Fruit fly (Drosophila melanogaster): ENCODE measurements around the gene mRpS18C.

The mRpS18C gene

DNA sequence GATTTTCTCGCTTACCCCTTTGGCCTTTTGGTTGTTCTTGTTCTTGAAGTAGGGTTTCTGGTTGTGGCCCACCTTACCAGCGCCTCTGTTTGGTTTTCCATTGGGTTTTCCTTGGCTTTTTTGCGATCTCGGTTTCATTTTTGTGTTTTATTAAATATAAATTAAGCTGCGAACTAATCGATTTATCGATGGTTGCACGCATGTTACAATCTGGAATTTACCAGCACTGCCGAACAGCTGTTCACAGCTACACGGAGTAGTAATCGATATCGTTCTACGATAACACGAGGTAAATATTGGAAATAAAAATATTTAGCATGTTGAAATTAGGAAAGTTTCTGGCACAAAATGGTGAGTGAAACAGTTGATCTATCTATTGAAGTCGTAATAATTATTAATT is at the start of gene mRpS18C, which contains the start of gene CG15535:
mRpS18C (plus strand) TSS at position 280 of the 400 bp plus-strand sequence.
CG15535 (minus strand) TSS at position 235 of the 400 bp plus-strand sequence.
- no peak for TF ChIP-seq insv (optimal IDR thresholded peaks at IDR 0.05)

DNA sequence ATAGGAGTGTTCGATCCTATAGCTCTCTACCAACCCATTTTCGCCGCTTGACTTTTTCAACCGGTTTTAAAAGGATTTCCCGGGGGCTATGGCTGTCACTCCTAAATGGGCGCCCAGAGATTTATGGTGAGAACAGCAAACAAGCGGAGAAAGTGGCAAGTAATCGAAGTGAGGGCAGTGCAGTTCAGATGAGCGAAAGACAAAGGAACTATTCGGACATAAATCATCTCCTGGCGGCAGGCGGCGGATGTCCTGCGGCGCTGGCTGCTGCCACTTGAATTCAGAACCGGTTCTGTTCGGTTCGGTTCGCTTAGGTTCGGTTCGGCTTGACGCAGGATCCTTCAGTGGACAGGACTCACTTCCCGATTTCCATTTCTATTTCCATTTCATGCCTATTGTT is 40.6 kb upstream of the mRpS18C start:
- TF ChIP-seq h (optimal IDR thresholded peaks at IDR 0.05) (no peak), Sin3A (optimal IDR thresholded peaks at IDR 0.05) (no peak), ttk (optimal IDR thresholded peaks at IDR 0.05) (no peak), Myc (optimal IDR thresholded peaks at IDR 0.05) (no peak), psq (optimal IDR thresholded peaks at IDR 0.05) (no peak), insv (optimal IDR thresholded peaks at IDR 0.05) (no peak)

DNA sequence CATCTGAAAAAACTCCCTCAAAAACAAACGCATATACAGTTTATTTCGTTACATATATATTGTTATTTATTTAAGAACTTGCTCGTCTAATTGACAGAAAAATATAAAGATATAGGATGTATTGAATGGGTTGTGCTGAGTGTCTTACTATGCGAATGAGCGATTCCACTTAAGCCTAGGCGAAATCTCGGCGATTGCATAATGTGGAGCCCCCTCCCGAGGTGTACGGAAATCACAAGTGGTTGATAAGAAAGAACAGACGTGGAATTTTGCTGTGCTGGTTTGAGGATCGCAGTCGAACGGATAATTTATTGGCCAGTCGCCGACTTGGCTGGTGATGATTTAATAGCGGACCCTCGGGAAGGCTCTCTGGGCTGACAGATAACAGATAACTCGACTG is 38.2 kb upstream of the mRpS18C start:
- no peak for TF ChIP-seq Sin3A (optimal IDR thresholded peaks at IDR 0.05)
- TF ChIP-seq psq (optimal IDR thresholded peaks at IDR 0.05), result no peak

DNA sequence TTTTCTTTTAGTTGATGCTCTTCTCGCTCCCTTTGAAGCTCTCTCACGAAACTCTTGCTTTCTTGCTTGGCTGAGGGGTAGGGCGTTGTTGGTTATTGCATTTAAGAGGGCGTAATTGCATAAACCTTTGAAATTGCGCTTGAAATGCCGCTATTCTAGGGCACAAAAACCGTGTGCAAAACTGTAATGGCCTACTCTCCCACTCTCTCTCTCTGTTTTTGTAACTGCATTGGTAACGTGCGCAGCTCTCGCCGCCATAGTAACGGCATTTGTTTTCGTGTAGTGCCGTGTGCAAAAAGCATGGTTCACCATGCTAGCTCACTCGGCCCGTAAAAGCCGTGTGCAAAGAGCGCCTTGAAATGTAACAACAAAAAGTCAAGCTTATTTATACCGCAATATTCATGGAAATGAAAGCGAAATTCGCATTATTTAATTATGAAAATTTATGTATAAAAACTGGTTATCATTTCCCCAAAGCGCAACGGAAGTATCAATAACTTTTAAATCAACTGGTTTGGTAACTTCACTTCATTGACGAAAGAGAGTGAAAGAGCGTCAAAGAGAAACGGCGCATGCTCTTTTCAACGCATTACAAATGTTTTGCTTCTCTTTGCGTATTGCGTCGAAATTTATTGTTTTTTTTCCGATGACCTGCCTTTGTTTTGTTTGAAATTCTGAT is 36.9 kb upstream of the mRpS18C start:
- TF ChIP-seq ttk (optimal IDR thresholded peaks at IDR 0.05) (no peak), psq (optimal IDR thresholded peaks at IDR 0.05) (no peak), Myc (optimal IDR thresholded peaks at IDR 0.05) (no peak), Sin3A (optimal IDR thresholded peaks at IDR 0.05) (no peak), h (optimal IDR thresholded peaks at IDR 0.05) (no peak), insv (optimal IDR thresholded peaks at IDR 0.05) (no peak)

DNA sequence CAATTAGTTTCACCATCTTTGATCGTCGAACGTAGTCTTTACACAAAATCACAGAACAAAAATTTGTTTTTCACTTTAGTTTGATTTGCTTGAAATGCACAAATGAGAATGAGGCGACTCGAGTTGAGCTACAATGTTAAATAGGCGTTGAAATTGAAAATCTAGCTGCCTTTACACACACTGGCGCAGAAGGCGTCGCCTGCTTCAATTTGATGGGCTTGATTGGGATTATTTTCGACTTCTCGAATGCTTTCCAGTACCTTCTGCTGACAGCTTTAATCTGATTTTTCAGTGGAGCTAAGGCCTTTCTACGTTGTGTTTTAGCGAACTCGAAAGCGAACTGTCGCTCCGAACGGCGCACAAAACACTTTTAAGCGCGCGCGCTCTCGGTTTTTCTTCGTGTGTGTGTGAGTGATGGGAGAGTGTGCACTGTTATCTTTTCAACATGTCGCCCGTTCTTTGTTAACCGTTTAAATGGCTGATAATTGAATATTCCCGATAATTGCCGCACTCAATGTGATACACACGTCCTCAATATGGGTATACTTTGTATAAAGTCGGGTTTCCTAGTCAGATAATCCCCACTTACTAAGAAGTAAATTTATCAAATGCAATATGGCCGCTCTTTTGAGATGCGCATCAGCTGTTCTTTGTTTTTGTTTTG is 36.1 kb upstream of the mRpS18C start, which contains the start of the genes Fer2LCH and Fer1HCH:
Fer2LCH (plus strand) TSS at position 290 of the 664 bp plus-strand sequence.
Fer1HCH (minus strand) TSS at position 664 of the 664 bp plus-strand sequence.
- no peak for TF ChIP-seq Myc (optimal IDR thresholded peaks at IDR 0.05)
- TF ChIP-seq Sin3A (optimal IDR thresholded peaks at IDR 0.05), result no peak
- TF ChIP-seq h (optimal IDR thresholded peaks at IDR 0.05), result no peak
- no peak for TF ChIP-seq ttk (optimal IDR thresholded peaks at IDR 0.05)

DNA sequence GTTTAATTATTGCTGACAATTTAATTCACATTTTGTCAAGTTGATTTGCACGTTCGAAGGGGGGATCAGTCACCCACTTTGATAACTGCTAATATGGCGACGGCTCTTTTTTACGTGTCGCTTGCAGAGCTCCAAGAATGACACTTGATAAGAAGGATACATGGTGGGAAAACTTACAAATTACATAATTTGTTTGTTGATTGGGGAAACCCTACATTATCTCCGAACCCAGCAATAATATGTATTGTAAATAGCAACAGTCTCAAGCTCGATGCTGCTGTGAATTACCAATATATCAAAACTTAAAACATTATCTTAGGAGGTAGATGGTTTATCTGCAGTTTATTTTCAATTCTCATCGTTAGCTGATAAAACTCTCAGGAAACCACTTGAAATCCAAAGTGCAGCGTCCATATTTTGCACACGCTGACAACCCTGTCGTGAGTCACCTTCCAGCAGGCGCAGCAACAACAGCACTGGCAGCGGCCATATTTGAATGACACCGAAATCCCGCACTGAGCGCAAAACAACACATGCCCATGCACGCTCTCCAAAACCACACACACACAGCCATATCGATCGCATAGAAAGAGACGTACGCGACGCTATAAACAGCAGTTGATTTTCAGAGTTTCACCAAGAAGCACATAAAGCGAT is 35.4 kb upstream of the mRpS18C start:
- TF ChIP-seq insv (optimal IDR thresholded peaks at IDR 0.05), result no peak
- no peak for TF ChIP-seq ttk (optimal IDR thresholded peaks at IDR 0.05)
- no peak for TF ChIP-seq Myc (optimal IDR thresholded peaks at IDR 0.05)
- TF ChIP-seq Sin3A (optimal IDR thresholded peaks at IDR 0.05), result no peak
- no peak for TF ChIP-seq h (optimal IDR thresholded peaks at IDR 0.05)
- TF ChIP-seq psq (optimal IDR thresholded peaks at IDR 0.05), result no peak

DNA sequence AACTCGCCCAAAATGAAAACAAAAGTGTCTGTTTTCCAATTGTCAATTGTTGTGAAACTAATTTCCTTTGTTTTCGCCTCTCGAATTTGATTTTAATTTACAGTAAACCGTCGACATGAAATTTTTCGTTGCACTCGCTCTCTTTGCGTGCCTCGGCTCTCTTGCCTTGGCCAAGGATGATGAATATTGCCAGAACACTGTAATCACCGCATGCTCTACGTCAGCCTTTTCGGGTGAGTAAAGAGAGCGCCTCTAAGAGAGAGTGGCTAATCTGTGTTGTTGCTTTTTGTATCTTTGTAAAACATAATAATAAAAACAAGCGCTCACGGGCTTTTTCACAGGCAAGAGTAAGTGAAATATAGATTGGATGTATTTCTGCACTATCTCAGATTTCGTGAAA is 34.7 kb upstream of the mRpS18C start:
- no peak for TF ChIP-seq ttk (optimal IDR thresholded peaks at IDR 0.05)
- TF ChIP-seq Myc (optimal IDR thresholded peaks at IDR 0.05), result no peak
- TF ChIP-seq insv (optimal IDR thresholded peaks at IDR 0.05), result no peak
- TF ChIP-seq psq (optimal IDR thresholded peaks at IDR 0.05), result no peak
- no peak for TF ChIP-seq h (optimal IDR thresholded peaks at IDR 0.05)
- no peak for TF ChIP-seq Sin3A (optimal IDR thresholded peaks at IDR 0.05)

DNA sequence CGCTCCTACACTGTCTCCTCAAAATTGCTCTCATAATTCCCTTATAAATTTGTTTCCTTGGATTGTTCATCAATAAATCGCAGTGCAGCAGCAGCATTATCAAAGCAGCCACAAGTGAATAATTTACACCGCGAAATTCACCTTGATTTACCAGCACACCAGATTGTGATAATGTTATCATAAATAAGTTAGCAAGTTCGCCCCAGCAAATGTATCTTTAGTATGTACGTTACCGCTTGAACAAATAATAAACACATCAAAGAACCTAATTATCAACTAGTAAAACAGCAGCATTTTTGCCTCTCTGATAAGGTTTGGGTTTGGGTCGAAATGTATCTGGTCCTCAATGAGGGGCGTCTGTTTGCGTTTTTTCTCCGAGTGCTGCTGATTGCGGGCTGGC is 33.5 kb upstream of the mRpS18C start:
- TF ChIP-seq h (optimal IDR thresholded peaks at IDR 0.05) (no peak), Myc (optimal IDR thresholded peaks at IDR 0.05) (no peak), psq (optimal IDR thresholded peaks at IDR 0.05) (no peak), insv (optimal IDR thresholded peaks at IDR 0.05) (no peak), ttk (optimal IDR thresholded peaks at IDR 0.05) (no peak), Sin3A (optimal IDR thresholded peaks at IDR 0.05) (no peak)

DNA sequence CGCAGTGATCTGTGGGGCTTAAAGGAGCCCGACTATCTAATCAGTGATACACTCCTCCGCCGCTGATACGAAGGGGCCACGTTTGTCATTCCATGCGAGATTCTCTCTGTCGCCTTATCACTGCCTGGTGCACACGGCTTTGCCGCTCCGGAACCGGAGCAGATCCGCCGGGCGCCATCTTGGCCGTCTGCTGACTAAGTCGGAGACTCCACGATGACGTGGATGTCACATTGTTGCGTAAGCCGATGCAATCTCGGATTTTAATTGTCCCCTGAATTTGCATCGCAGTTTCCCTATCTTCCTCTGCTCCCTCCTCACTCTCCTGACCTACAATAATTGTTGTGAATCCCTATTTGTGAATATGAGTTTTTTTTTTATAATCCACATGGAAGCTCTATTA is 32.7 kb upstream of the mRpS18C start:
- TF ChIP-seq h (optimal IDR thresholded peaks at IDR 0.05) (no peak), ttk (optimal IDR thresholded peaks at IDR 0.05) (no peak), psq (optimal IDR thresholded peaks at IDR 0.05) (no peak), Myc (optimal IDR thresholded peaks at IDR 0.05) (no peak), Sin3A (optimal IDR thresholded peaks at IDR 0.05) (no peak), insv (optimal IDR thresholded peaks at IDR 0.05) (no peak)

DNA sequence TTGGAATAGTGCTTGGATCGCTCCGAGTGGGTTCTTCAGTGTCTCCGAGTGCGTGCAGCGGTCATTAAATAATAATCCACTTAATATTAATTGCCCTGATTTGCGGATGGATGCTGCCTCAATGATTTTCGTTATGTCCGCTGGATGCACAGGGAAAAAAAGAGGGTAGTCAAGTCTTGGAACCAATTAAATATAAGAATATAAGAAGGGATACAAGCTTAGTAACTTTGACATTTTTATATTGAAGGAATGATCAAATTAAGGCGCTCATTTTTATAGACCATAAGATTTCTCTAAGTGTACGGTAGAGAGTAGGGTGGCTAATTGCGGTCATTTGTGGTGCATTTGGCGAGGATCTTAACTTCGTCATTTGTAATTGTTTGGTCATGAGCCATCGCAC is 31.8 kb upstream of the mRpS18C start:
- TF ChIP-seq insv (optimal IDR thresholded peaks at IDR 0.05) (no peak), psq (optimal IDR thresholded peaks at IDR 0.05) (no peak), Sin3A (optimal IDR thresholded peaks at IDR 0.05) (no peak), Myc (optimal IDR thresholded peaks at IDR 0.05) (no peak), h (optimal IDR thresholded peaks at IDR 0.05) (no peak), ttk (optimal IDR thresholded peaks at IDR 0.05) (no peak)

DNA sequence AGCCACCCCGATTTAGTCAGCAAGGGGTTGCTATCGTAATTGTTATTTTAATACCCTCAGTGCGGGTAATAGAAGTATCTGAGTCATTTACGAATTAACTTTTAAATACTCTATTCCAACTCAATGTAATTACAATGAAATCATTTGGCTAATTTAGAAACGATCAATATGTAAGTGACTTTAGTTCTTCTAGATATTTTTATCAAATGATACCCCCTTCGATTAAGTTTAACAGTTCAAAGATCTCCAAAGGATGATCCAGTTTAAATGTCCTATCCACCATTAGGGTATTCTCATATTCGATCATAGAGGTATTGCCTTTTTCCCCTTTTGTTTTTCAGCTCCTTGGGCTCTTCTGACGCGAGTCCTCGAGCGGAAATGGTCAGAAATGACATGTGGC is 29.9 kb upstream of the mRpS18C start:
- TF ChIP-seq psq (optimal IDR thresholded peaks at IDR 0.05) (no peak), h (optimal IDR thresholded peaks at IDR 0.05) (no peak), insv (optimal IDR thresholded peaks at IDR 0.05) (no peak), ttk (optimal IDR thresholded peaks at IDR 0.05) (no peak), Sin3A (optimal IDR thresholded peaks at IDR 0.05) (no peak), Myc (optimal IDR thresholded peaks at IDR 0.05) (no peak)

DNA sequence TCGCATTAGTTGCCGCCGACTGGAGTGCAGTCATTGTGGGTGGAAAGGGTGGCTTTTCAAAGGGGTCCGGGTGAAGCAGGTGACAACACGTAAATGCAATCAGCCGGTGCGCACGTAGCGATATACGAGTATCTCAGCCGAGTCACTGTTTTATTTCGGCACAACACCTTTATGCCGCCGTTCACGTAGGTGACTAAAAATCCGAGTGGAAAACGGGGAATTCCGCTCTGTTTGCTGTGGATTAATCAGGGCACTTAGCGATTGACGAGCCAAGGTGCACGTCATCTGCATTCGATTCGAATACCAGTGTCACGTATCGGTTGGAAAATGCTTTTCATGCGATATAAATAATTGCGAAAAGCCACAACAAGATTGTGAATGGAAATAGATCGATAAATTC is 17.3 kb upstream of the mRpS18C start:
- no peak for TF ChIP-seq h (optimal IDR thresholded peaks at IDR 0.05)
- TF ChIP-seq insv (optimal IDR thresholded peaks at IDR 0.05), result no peak
- TF ChIP-seq Sin3A (optimal IDR thresholded peaks at IDR 0.05), result no peak
- TF ChIP-seq Myc (optimal IDR thresholded peaks at IDR 0.05), result no peak
- no peak for TF ChIP-seq psq (optimal IDR thresholded peaks at IDR 0.05)
- no peak for TF ChIP-seq ttk (optimal IDR thresholded peaks at IDR 0.05)

All from Kc167 (cell line).